Fruit fly (Drosophila melanogaster) ovary, adult (tissue): ENCODE measurements around the gene nudE.

Experiments
- CG17801 ChIP-seq: fragments of 200-800 bp; optimal IDR thresholded peaks from 2 replicates; lab custom pipeline; 2019; ENCODE audit warnings: missing biosample characterization, mild to moderate bottlenecking, missing genetic modification characterization, moderate library complexity; ENCODE audit not compliant: partially characterized antibody

Gene nudE

dm6 chr3L:9872035-9872434, 27.0 kb upstream of the nudE start:
- no peak for TF ChIP-seq CG17801 (GFP tag; lab: Kevin White, UChicago)

- no peak for TF ChIP-seq CG17801 (GFP tag; lab: Kevin White, UChicago)
Observed at dm6 chr3L:9878685-9879084, 20.4 kb upstream of the nudE start, which contains the start of gene CG34382. Gene CG34382 (plus strand): TSS chr3L:9878985.

dm6 chr3L:9888630-9889130, 10.4 kb upstream of the nudE start, which contains the start of the genes Taf2 and CalpB:
Gene Taf2 (minus strand): TSS chr3L:9888683.
Gene CalpB (plus strand): TSS chr3L:9888762.
- peak; percentile 93 for TF ChIP-seq CG17801 (GFP tag; lab: Kevin White, UChicago)

dm6 chr3L:9893983-9894382, 5.1 kb upstream of the nudE start:
- TF ChIP-seq CG17801 (GFP tag; lab: Kevin White, UChicago): no peak

dm6 chr3L:9894643-9895042, 4.4 kb upstream of the nudE start, which contains the start of the genes CG6709 and Hez:
Gene CG6709 (minus strand): TSS chr3L:9894743.
Gene Hez (minus strand): TSS chr3L:9894743.
- TF ChIP-seq CG17801 (GFP tag; lab: Kevin White, UChicago): no peak

dm6 chr3L:9897164-9897783, 1.8 kb upstream of the nudE start:
- no peak for TF ChIP-seq CG17801 (GFP tag; lab: Kevin White, UChicago)

- TF ChIP-seq CG17801 (GFP tag; lab: Kevin White, UChicago): peak; percentile 13
Observed at dm6 chr3L:9898355-9898754, 686 bp upstream of the nudE start, which contains the start of the genes CG6707 and CG46387. Gene CG6707 (minus strand): TSS chr3L:9898575. Gene CG46387 (plus strand): TSS chr3L:9898626.

dm6 chr3L:9904988-9905387, 5.9 kb downstream of the nudE start:
- TF ChIP-seq CG17801 (GFP tag; lab: Kevin White, UChicago): no peak

dm6 chr3L:9907719-9908170, 8.7 kb downstream of the nudE start, which contains the start of gene bma:
Gene bma (plus strand): TSS chr3L:9908120.
- no peak for TF ChIP-seq CG17801 (GFP tag; lab: Kevin White, UChicago)

- no peak for TF ChIP-seq CG17801 (GFP tag; lab: Kevin White, UChicago)
Observed at dm6 chr3L:9927169-9927568, 28.1 kb downstream of the nudE start.
